Worm (Caenorhabditis elegans) whole organism, late embryonic: ENCODE data around the gene srh-190.

Source experiments
- ceh-48 ChIP-seq: sonication (generic microtip); optimal IDR thresholded peaks from 2 replicates; lab custom pipeline; 2016; ENCODE audit warnings: missing genetic modification characterization, inconsistent platforms, missing compliant biosample characterization
- ceh-9 ChIP-seq: sonication (generic microtip); optimal IDR thresholded peaks from 2 replicates; lab custom pipeline; 2016; ENCODE audit warnings: mild to moderate bottlenecking, missing genetic modification characterization, inconsistent platforms, missing compliant biosample characterization
- dmd-4 ChIP-seq: sonication (generic microtip); optimal IDR thresholded peaks from 2 replicates; lab custom pipeline; 2016; ENCODE audit warnings: borderline replicate concordance, missing genetic modification characterization, missing compliant biosample characterization
- hlh-8 ChIP-seq: sonication (generic microtip); optimal IDR thresholded peaks from 2 replicates; lab custom pipeline; 2016; ENCODE audit warnings: missing genotype, missing genetic modification characterization, missing compliant biosample characterization
- madf-2 ChIP-seq: sonication (generic microtip); optimal IDR thresholded peaks from 2 replicates; lab custom pipeline; 2017; ENCODE audit warnings: missing genetic modification characterization, missing compliant biosample characterization
- npax-4 ChIP-seq: sonication (generic microtip); optimal IDR thresholded peaks from 2 replicates; lab custom pipeline; 2016; ENCODE audit warnings: missing genetic modification characterization, missing compliant biosample characterization
- tbx-7 ChIP-seq: sonication (generic microtip); optimal IDR thresholded peaks from 2 replicates; lab custom pipeline; 2016; ENCODE audit warnings: missing genotype, missing genetic modification characterization, missing compliant biosample characterization

- no peak for TF ChIP-seq npax-4 (tag; lab: Kevin White, UChicago)
- TF ChIP-seq ceh-48 (tag; lab: Kevin White, UChicago): no peak
- TF ChIP-seq ceh-9: no peak
- TF ChIP-seq tbx-7 (tag; lab: Kevin White, UChicago): no peak
- TF ChIP-seq hlh-8: no peak
- no peak for TF ChIP-seq dmd-4 (tag; lab: Kevin White, UChicago)
- no peak for TF ChIP-seq madf-2 (tag; lab: Kevin White, UChicago)
These were observed 35.9 kb downstream of the srh-190 start, which contains the start of gene cyp-35B1 for ce11 chrV:3938789-3939188.
